Fruit fly (Drosophila melanogaster) Kc167 (cell line): Measurements from ENCODE around the gene IntS11.

Experiments
- h ChIP-seq: fragments of >200 bp; optimal IDR thresholded peaks from 3 replicates; lab custom pipeline; 2018; ENCODE audit warnings: missing external identifiers
- psq ChIP-seq: fragments of >200 bp; optimal IDR thresholded peaks from 2 replicates; lab custom pipeline; 2017; ENCODE audit warnings: missing external identifiers

- TF ChIP-seq h (lab: Kevin White, UChicago) (no peak), psq (no peak)
Observed at dm6 chr3R:29717519-29717918, 27.6 kb upstream of the IntS11 start.
